Fruit fly (Drosophila melanogaster): ENCODE data around the gene IntS6.

dm6 chrX:5768602-5769251, 21.7 kb upstream of the IntS6 start:
- TF ChIP-seq psq (optimal IDR thresholded peaks at IDR 0.05) (no peak), pan (optimal IDR thresholded peaks at IDR 0.05) (no peak), EcR (GFP tag; optimal IDR thresholded peaks at IDR 0.05) (no peak), usp (GFP tag; optimal IDR thresholded peaks at IDR 0.05) (no peak), Dll (optimal IDR thresholded peaks at IDR 0.05) (no peak)
